Fruit fly (Drosophila melanogaster) whole organism, embryonic: ENCODE data around the gene CG4820.
A peak's percentile ranks its signal among the peaks of the same experiment; 100 is the strongest.

ENCODE experiments used
- ATbp ChIP-seq: fragments of 200-800 bp; sonication (Bioruptor generic); optimal IDR thresholded peaks from 2 replicates; lab custom pipeline; 2017; ENCODE audit warnings: missing biosample characterization, mild to moderate bottlenecking, missing genetic modification characterization, missing genetic modification reagents
- Atf3 ChIP-seq: fragments of 200-800 bp; sonication (Bioruptor generic); optimal IDR thresholded peaks from 3 replicates; lab custom pipeline; 2016; ENCODE audit warnings: missing biosample characterization, missing genetic modification characterization
- CG10462 ChIP-seq: fragments of 200-800 bp; sonication (Bioruptor generic); optimal IDR thresholded peaks from 2 replicates; lab custom pipeline; 2016; ENCODE audit warnings: missing biosample characterization, missing genetic modification characterization
- CG10543 ChIP-seq: fragments of 200-800 bp; sonication (Bioruptor generic); optimal IDR thresholded peaks from 3 replicates; lab custom pipeline; 2017; ENCODE audit warnings: missing biosample characterization, mild to moderate bottlenecking, missing genetic modification characterization, moderate library complexity
- CG11247 ChIP-seq: fragments of 200-800 bp; sonication (Bioruptor generic); IDR thresholded peaks from 2 replicates; pipeline ENCODE4 v1.3.6; 2022; ENCODE audit warnings: missing biosample characterization, missing genetic modification characterization
- CG11456 ChIP-seq: fragments of 200-800 bp; sonication (Bioruptor generic); IDR thresholded peaks from 3 replicates; pipeline ENCODE4 v1.3.6; 2022; ENCODE audit warnings: missing biosample characterization, missing genetic modification characterization
- CG11695 ChIP-seq: fragments of 200-800 bp; sonication (Bioruptor generic); IDR thresholded peaks from 3 replicates; pipeline ENCODE4 v1.3.6; 2022; ENCODE audit warnings: missing biosample characterization, missing genetic modification characterization
- CG12071 ChIP-seq: fragments of 200-800 bp; sonication (Bioruptor generic); optimal IDR thresholded peaks from 3 replicates; lab custom pipeline; 2018; ENCODE audit warnings: missing biosample characterization, mild to moderate bottlenecking, missing genetic modification characterization
- CG12744 ChIP-seq: fragments of 200-800 bp; sonication (Bioruptor generic); optimal IDR thresholded peaks from 2 replicates; lab custom pipeline; 2016; ENCODE audit warnings: missing biosample characterization, missing genetic modification characterization
- CG12769 ChIP-seq: fragments of 200-800 bp; sonication (Bioruptor generic); optimal IDR thresholded peaks from 2 replicates; lab custom pipeline; 2019; ENCODE audit warnings: missing biosample characterization, mild to moderate bottlenecking, missing genetic modification characterization, moderate library complexity
- CG17361 ChIP-seq: fragments of 200-800 bp; sonication (Bioruptor generic); IDR thresholded peaks from 3 replicates; pipeline ENCODE4 v1.3.6; 2022; ENCODE audit warnings: missing biosample characterization, missing genetic modification characterization
- CG17385 ChIP-seq: fragments of 200-800 bp; sonication (Bioruptor generic); optimal IDR thresholded peaks from 3 replicates; lab custom pipeline; 2018; ENCODE audit warnings: missing biosample characterization, mild to moderate bottlenecking, missing genetic modification characterization
- CG18619 ChIP-seq: fragments of 200-800 bp; sonication (Bioruptor generic); optimal IDR thresholded peaks from 3 replicates; lab custom pipeline; 2017; ENCODE audit warnings: missing biosample characterization, mild to moderate bottlenecking, missing genetic modification characterization
- CG34376 ChIP-seq: fragments of 200-800 bp; sonication (Bioruptor generic); optimal IDR thresholded peaks from 2 replicates; lab custom pipeline; 2018; ENCODE audit warnings: missing biosample characterization, mild to moderate bottlenecking, missing genetic modification characterization
- CG3726 ChIP-seq: fragments of 200-800 bp; sonication (Bioruptor generic); IDR thresholded peaks from 3 replicates; pipeline ENCODE4, ENCODE4 v1.3.6; 2022; ENCODE audit warnings: missing biosample characterization, missing genetic modification characterization
- CG43689 ChIP-seq: fragments of 200-800 bp; sonication (Bioruptor generic); IDR thresholded peaks from 2 replicates; pipeline ENCODE4 v1.3.6; 2022; ENCODE audit warnings: missing biosample characterization, missing genetic modification characterization
- CG6272 ChIP-seq: fragments of 200-800 bp; sonication (Bioruptor generic); IDR thresholded peaks from 2 replicates; pipeline ENCODE4 v1.3.6; 2022; ENCODE audit warnings: missing biosample characterization, missing genetic modification characterization
- CG7372 ChIP-seq: fragments of 200-800 bp; sonication (Bioruptor generic); IDR thresholded peaks from 2 replicates; pipeline ENCODE4 v1.3.6; 2022; ENCODE audit warnings: missing biosample characterization, missing genetic modification characterization
- CG8924 ChIP-seq: fragments of 200-800 bp; optimal IDR thresholded peaks from 3 replicates; lab custom pipeline; 2019; ENCODE audit warnings: missing biosample characterization, mild to moderate bottlenecking, missing genetic modification characterization, moderate library complexity
- Dp ChIP-seq: fragments of 200-800 bp; sonication (Bioruptor generic); optimal IDR thresholded peaks from 2 replicates; lab custom pipeline; 2018; ENCODE audit warnings: missing biosample characterization, mild to moderate bottlenecking, missing genetic modification characterization, moderate library complexity
- Drgx ChIP-seq: fragments of 200-800 bp; sonication (Bioruptor generic); IDR thresholded peaks from 2 replicates; pipeline ENCODE4 v1.3.6; 2022; ENCODE audit warnings: missing biosample characterization, missing genetic modification characterization
- Fer1 ChIP-seq: fragments of 200-800 bp; sonication (Bioruptor generic); optimal IDR thresholded peaks from 2 replicates; lab custom pipeline; 2017; ENCODE audit warnings: missing biosample characterization, mild to moderate bottlenecking, missing genetic modification characterization
- HLH4C ChIP-seq: fragments of 200-800 bp; sonication (Bioruptor generic); IDR thresholded peaks from 3 replicates; pipeline ENCODE4 v1.3.6; 2022; ENCODE audit warnings: missing biosample characterization, missing genetic modification characterization; ENCODE audit not compliant: partially characterized antibody
- Jarid2 ChIP-seq: fragments of 200-800 bp; sonication (Bioruptor generic); optimal IDR thresholded peaks from 3 replicates; lab custom pipeline; 2017; ENCODE audit warnings: mild to moderate bottlenecking, missing biosample characterization, missing genetic modification reagents, missing genetic modification characterization
- Oaz ChIP-seq: fragments of 200-800 bp; sonication (Bioruptor generic); IDR thresholded peaks from 2 replicates; pipeline ENCODE4 v1.3.6; 2022; ENCODE audit warnings: missing biosample characterization, missing genetic modification characterization
- Pdp1 ChIP-seq, 2 experiments: fragments of 200-800 bp; sonication (Bioruptor generic); optimal IDR thresholded peaks; 3 replicates each; lab custom pipeline; 2016; ENCODE audit warnings: missing biosample characterization in 2 of 2, missing genetic modification characterization in 2 of 2, mild to moderate bottlenecking in 1 of 2, moderate library complexity in 1 of 2
- Sox100B ChIP-seq: fragments of 200-800 bp; sonication (Bioruptor generic); optimal IDR thresholded peaks from 3 replicates; lab custom pipeline; 2018; ENCODE audit warnings: missing biosample characterization, mild to moderate bottlenecking, missing genetic modification characterization
- Ssrp ChIP-seq: fragments of 200-800 bp; sonication (Bioruptor generic); optimal IDR thresholded peaks from 2 replicates; lab custom pipeline; 2018; ENCODE audit warnings: missing biosample characterization, mild to moderate bottlenecking, missing genetic modification characterization, moderate library complexity
- Stat92E ChIP-seq, 3 experiments: fragments of >200 bp in 2 of 3; fragments of 200-800 bp in 1 of 3; sonication (Bioruptor generic) in 1 of 3; optimal IDR thresholded peaks; 2 replicates each; lab custom pipeline; 2017 to 2019; ENCODE audit warnings: missing biosample characterization in 3 of 3, missing genetic modification characterization in 3 of 3, mild to moderate bottlenecking in 1 of 3, moderate library complexity in 1 of 3
- bcd ChIP-seq: fragments of 200-800 bp; sonication (Bioruptor generic); optimal IDR thresholded peaks from 2 replicates; lab custom pipeline; 2017; ENCODE audit warnings: missing biosample characterization, mild to moderate bottlenecking, missing genetic modification characterization
- cg ChIP-seq: fragments of 200-800 bp; sonication (Bioruptor generic); optimal IDR thresholded peaks from 3 replicates; lab custom pipeline; 2019; ENCODE audit warnings: missing biosample characterization, mild to moderate bottlenecking, missing genetic modification characterization, moderate library complexity
- corto ChIP-seq: fragments of 200-800 bp; sonication (Bioruptor generic); optimal IDR thresholded peaks from 2 replicates; lab custom pipeline; 2016; ENCODE audit warnings: missing biosample characterization, mild to moderate bottlenecking, missing genetic modification characterization, moderate library complexity
- cwo ChIP-seq: fragments of 200-800 bp; sonication (Bioruptor generic); optimal IDR thresholded peaks from 3 replicates; lab custom pipeline; 2017; ENCODE audit warnings: missing biosample characterization, missing genetic modification characterization, mild to moderate bottlenecking, moderate library complexity, missing genetic modification reagents
- ems ChIP-seq: fragments of 200-800 bp; sonication (Bioruptor generic); optimal IDR thresholded peaks from 3 replicates; lab custom pipeline; 2016; ENCODE audit warnings: missing biosample characterization, missing genetic modification characterization
- ewg ChIP-seq: fragments of 200-800 bp; sonication (Bioruptor generic); optimal IDR thresholded peaks from 3 replicates; lab custom pipeline; 2017; ENCODE audit warnings: mild to moderate bottlenecking, missing biosample characterization, missing genetic modification reagents, missing genetic modification characterization
- fu2 ChIP-seq: fragments of 200-800 bp; sonication (Bioruptor generic); optimal IDR thresholded peaks from 2 replicates; lab custom pipeline; 2016; ENCODE audit warnings: missing biosample characterization, missing genetic modification characterization
- gsb ChIP-seq: fragments of 200-800 bp; sonication (Bioruptor generic); IDR thresholded peaks from 2 replicates; pipeline ENCODE4 v1.3.6; 2022; ENCODE audit warnings: missing biosample characterization, missing genetic modification characterization
- hbn ChIP-seq: fragments of 200-800 bp; sonication (Bioruptor generic); IDR thresholded peaks from 2 replicates; pipeline ENCODE4 v1.3.6; 2022; ENCODE audit warnings: missing biosample characterization, missing genetic modification characterization; ENCODE audit not compliant: partially characterized antibody
- lov ChIP-seq, 2 experiments: fragments of 200-800 bp in 1 of 2; fragments of >200 bp in 1 of 2; sonication (Bioruptor generic) in 1 of 2; IDR thresholded peaks in 1 of 2; optimal IDR thresholded peaks in 1 of 2; 2 replicates in 1 of 2; 3 replicates in 1 of 2; pipeline versions ENCODE4 v1.3.6 to Lab custom; 2017 to 2022; ENCODE audit warnings: missing biosample characterization in 1 of 2, missing genetic modification characterization in 1 of 2
- luna ChIP-seq: fragments of 200-800 bp; sonication (Bioruptor generic); optimal IDR thresholded peaks from 2 replicates; lab custom pipeline; 2016; ENCODE audit warnings: missing biosample characterization, missing genetic modification characterization
- nom ChIP-seq: fragments of 200-800 bp; sonication (Bioruptor generic); optimal IDR thresholded peaks from 2 replicates; lab custom pipeline; 2017; ENCODE audit warnings: missing biosample characterization, missing genetic modification characterization, mild to moderate bottlenecking, moderate library complexity, missing genetic modification reagents
- oc ChIP-seq: fragments of 200-800 bp; sonication (Bioruptor generic); optimal IDR thresholded peaks from 2 replicates; lab custom pipeline; 2018; ENCODE audit warnings: missing biosample characterization, mild to moderate bottlenecking, missing genetic modification characterization, moderate library complexity
- row ChIP-seq: fragments of 200-800 bp; sonication (Bioruptor generic); IDR thresholded peaks from 3 replicates; pipeline ENCODE4 v1.3.6; 2022; ENCODE audit warnings: missing biosample characterization, missing genetic modification characterization
- stc ChIP-seq: fragments of 200-800 bp; sonication (Bioruptor generic); IDR thresholded peaks from 2 replicates; pipeline ENCODE4 v1.3.6; 2022; ENCODE audit warnings: missing biosample characterization, missing genetic modification characterization
- sug ChIP-seq: fragments of 200-800 bp; optimal IDR thresholded peaks from 2 replicates; lab custom pipeline; 2019; ENCODE audit warnings: missing biosample characterization, mild to moderate bottlenecking, missing genetic modification characterization, moderate library complexity
- vvl ChIP-seq: fragments of 200-800 bp; sonication (Bioruptor generic); IDR thresholded peaks from 2 replicates; pipeline ENCODE4 v1.3.6; 2022; ENCODE audit warnings: missing biosample characterization, missing genetic modification characterization
- wek ChIP-seq: fragments of 200-800 bp; sonication (Bioruptor generic); optimal IDR thresholded peaks from 3 replicates; lab custom pipeline; 2018; ENCODE audit warnings: missing biosample characterization, mild to moderate bottlenecking, missing genetic modification characterization, moderate library complexity

Gene CG4820

DNA sequence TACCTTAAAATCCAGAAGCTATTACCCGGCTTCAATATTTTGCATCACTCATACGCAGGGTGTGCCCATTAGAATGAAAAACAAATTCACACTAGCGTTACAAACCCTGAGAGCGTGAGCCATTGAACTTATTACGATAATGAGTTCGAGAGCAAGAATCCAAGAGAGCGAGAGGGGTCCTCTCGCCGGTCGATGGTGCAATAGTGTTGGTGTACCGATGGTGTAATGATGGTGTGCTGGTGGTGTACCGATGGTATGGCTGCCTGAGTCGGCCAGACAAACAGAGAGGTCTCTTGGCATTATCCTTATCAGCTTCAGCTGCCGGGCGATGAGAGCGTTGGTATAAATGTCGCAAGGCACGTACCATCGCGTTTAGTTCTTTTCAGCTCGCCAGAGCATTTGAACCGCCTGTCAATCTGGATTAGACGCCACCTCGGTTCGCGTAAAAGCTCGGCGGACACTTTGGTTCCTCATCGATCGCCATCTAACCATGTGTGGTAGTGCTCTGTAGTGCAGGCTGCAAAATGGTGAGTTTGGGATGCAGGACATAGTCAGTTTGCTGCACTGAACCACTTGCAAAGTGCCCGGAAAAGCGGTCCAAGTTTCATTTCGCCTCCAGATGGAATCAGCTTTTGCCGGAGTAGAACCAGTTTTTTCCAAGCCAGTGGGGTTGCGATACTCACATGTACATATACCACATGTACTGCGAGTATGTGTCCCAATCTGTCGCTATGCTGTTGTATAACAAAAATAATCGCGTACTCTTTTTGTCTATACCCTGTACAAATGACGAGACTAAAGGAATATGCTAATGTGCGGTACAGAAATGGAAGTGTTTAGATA is 16.1 kb upstream of the CG4820 start (continued):
- TF ChIP-seq HLH4C (GFP tag; lab: Robert Waterston, UW) = no peak
- TF ChIP-seq Sox100B (GFP tag; lab: Kevin White, UChicago) = peak; percentile 30
- TF ChIP-seq CG17385 (GFP tag; lab: Kevin White, UChicago) = peak; percentile 41
- TF ChIP-seq Dp (GFP tag; lab: Kevin White, UChicago) = no peak
- 0 out of 2 replicates have a peak, but pooled peaks have one; percentile 23 for TF ChIP-seq CG11247 (GFP tag; lab: Robert Waterston, UW)
- TF ChIP-seq CG6272 (GFP tag; lab: Robert Waterston, UW) = no peak
- 0 out of 3 replicates have a peak, but pooled peaks have one; percentile 36 for TF ChIP-seq CG11456 (GFP tag; lab: Robert Waterston, UW)
- TF ChIP-seq CG10543 (GFP tag; lab: Kevin White, UChicago) = peak; percentile 30
- no peak for TF ChIP-seq oc (tag; lab: Kevin White, UChicago)
- TF ChIP-seq lov (optimal IDR thresholded peaks at IDR 0.05; lab: Kevin White, UChicago) = no peak
- no peak for TF ChIP-seq lov (GFP tag; IDR thresholded peaks at IDR 0.05; lab: Robert Waterston, UW)
- TF ChIP-seq luna (GFP tag; lab: Kevin White, UChicago) = no peak
- peak; percentile 16 for TF ChIP-seq ewg (GFP tag; lab: Kevin White, UChicago)
- TF ChIP-seq CG43689 = no peak
- TF ChIP-seq CG18619 = no peak
- peak; percentile 2 for TF ChIP-seq CG12071 (GFP tag; lab: Kevin White, UChicago)
- TF ChIP-seq CG12744 (GFP tag; lab: Kevin White, UChicago) = no peak
- TF ChIP-seq bcd (GFP tag; lab: Kevin White, UChicago) = no peak
- TF ChIP-seq Pdp1 (GFP tag; optimal IDR thresholded peaks at IDR 0.05; lab: Kevin White, UChicago) = peak in 1 of 2 experiments; percentile 98
- 0 out of 3 replicates have a peak, but pooled peaks have one; percentile 46 for TF ChIP-seq CG17361 (GFP tag; lab: Robert Waterston, UW)
- no peak for TF ChIP-seq Fer1 (GFP tag; lab: Kevin White, UChicago)
- TF ChIP-seq Drgx = no peak
- peak; percentile 43 for TF ChIP-seq cg
- no peak for TF ChIP-seq row (GFP tag; lab: Robert Waterston, UW)
- TF ChIP-seq Jarid2 (GFP tag; lab: Kevin White, UChicago) = peak; percentile 35
- TF ChIP-seq Stat92E (GFP tag; optimal IDR thresholded peaks at IDR 0.05; lab: Kevin White, UChicago) = no peak
- TF ChIP-seq CG7372 (GFP tag; lab: Robert Waterston, UW) = peak; percentile 42; the same call in 1 of the 2 replicates
- no peak for TF ChIP-seq Ssrp
- TF ChIP-seq fu2 (GFP tag; lab: Kevin White, UChicago) = no peak
- TF ChIP-seq stc = 0 out of 2 replicates have a peak, but pooled peaks have one; percentile 16
- no peak for TF ChIP-seq corto (GFP tag; lab: Kevin White, UChicago)
- TF ChIP-seq CG10462 (GFP tag; lab: Kevin White, UChicago) = no peak
- TF ChIP-seq Atf3 (GFP tag; lab: Kevin White, UChicago) = no peak
- no peak for TF ChIP-seq CG3726 (GFP tag; lab: Robert Waterston, UW)
- TF ChIP-seq nom (GFP tag; lab: Kevin White, UChicago) = peak; percentile 1
- no peak for TF ChIP-seq CG12769 (tag; lab: Kevin White, UChicago)
- TF ChIP-seq vvl (GFP tag; lab: Robert Waterston, UW) = no peak
- TF ChIP-seq Oaz = no peak
- TF ChIP-seq CG8924 = no peak
- TF ChIP-seq sug = peak; percentile 85
- TF ChIP-seq CG34376 = peak; percentile 63
- TF ChIP-seq CG11695 = no peak
- TF ChIP-seq ATbp (GFP tag; lab: Kevin White, UChicago) = peak; percentile 46
- TF ChIP-seq wek = peak; percentile 9
- TF ChIP-seq cwo = no peak
- TF ChIP-seq hbn (GFP tag; lab: Robert Waterston, UW) = no peak
- TF ChIP-seq ems (GFP tag; lab: Kevin White, UChicago) = no peak
- no peak for TF ChIP-seq gsb (GFP tag; lab: Robert Waterston, UW)
